Worm (Caenorhabditis elegans) whole organism, L2 larva: ENCODE data around the gene pno-1.
A peak's percentile ranks its signal among the peaks of the same experiment; 100 is the strongest.

ENCODE experiments used
- C34F6.9 ChIP-seq: fragments of 150-350 bp; optimal IDR thresholded peaks from 2 replicates; lab custom pipeline; 2014; ENCODE audit warnings: missing biosample characterization, missing genetic modification characterization
- R02D3.7 ChIP-seq: fragments of 150-350 bp; optimal IDR thresholded peaks from 2 replicates; lab custom pipeline; 2014; ENCODE audit warnings: missing biosample characterization, missing genetic modification characterization
- Y55F3AM.14 ChIP-seq: fragments of 200-800 bp; sonication (Bioruptor generic); optimal IDR thresholded peaks from 2 replicates; lab custom pipeline; 2018; ENCODE audit warnings: mild to moderate bottlenecking, missing genetic modification characterization, missing compliant biosample characterization
- alr-1 ChIP-seq: fragments of 150-350 bp; optimal IDR thresholded peaks from 2 replicates; lab custom pipeline; 2014; ENCODE audit warnings: missing biosample characterization, missing genetic modification characterization
- aly-2 ChIP-seq: fragments of 150-350 bp; optimal IDR thresholded peaks from 2 replicates; lab custom pipeline; 2014; ENCODE audit warnings: missing biosample characterization, missing genetic modification characterization
- blmp-1 ChIP-seq: sonication (generic microtip); optimal IDR thresholded peaks from 2 replicates; lab custom pipeline; 2017; ENCODE audit warnings: missing genetic modification characterization, mild to moderate bottlenecking, missing compliant biosample characterization, antibody characterized with exemption, moderate library complexity; ENCODE audit not compliant: insufficient read depth
- ceh-16 ChIP-seq: fragments of 150-350 bp; optimal IDR thresholded peaks from 2 replicates; lab custom pipeline; 2014; ENCODE audit warnings: missing biosample characterization, missing genetic modification characterization
- ceh-82 ChIP-seq: fragments of 150-350 bp; optimal IDR thresholded peaks from 2 replicates; lab custom pipeline; 2014; ENCODE audit warnings: missing biosample characterization, missing genetic modification characterization
- crh-2 ChIP-seq: sonication (generic microtip); optimal IDR thresholded peaks from 2 replicates; lab custom pipeline; 2017; ENCODE audit warnings: missing biosample characterization, missing genetic modification characterization
- dmd-4 ChIP-seq: sonication (generic microtip); optimal IDR thresholded peaks from 2 replicates; lab custom pipeline; 2017; ENCODE audit warnings: missing biosample characterization, missing genetic modification characterization
- egl-27 ChIP-seq: sonication (generic microtip); optimal IDR thresholded peaks from 3 replicates; lab custom pipeline; 2017; ENCODE audit warnings: missing biosample characterization, missing genetic modification reagents, missing genetic modification characterization
- elt-1 ChIP-seq: fragments of 150-350 bp; optimal IDR thresholded peaks from 2 replicates; lab custom pipeline; 2014; ENCODE audit warnings: missing biosample characterization, missing genetic modification characterization
- elt-3 ChIP-seq: sonication (generic microtip); optimal IDR thresholded peaks from 2 replicates; lab custom pipeline; 2017; ENCODE audit warnings: missing biosample characterization, missing genetic modification characterization
- fos-1 ChIP-seq: fragments of 150-350 bp; optimal IDR thresholded peaks from 2 replicates; lab custom pipeline; 2014; ENCODE audit warnings: missing biosample characterization, missing genetic modification characterization
- lsy-2 ChIP-seq, 2 experiments: fragments of 150-350 bp in 1 of 2; sonication (generic microtip) in 1 of 2; optimal IDR thresholded peaks; 2 replicates each; lab custom pipeline; 2014 to 2017; ENCODE audit warnings: missing biosample characterization in 2 of 2, missing genetic modification characterization in 2 of 2
- mbf-1 ChIP-seq: sonication (generic microtip); optimal IDR thresholded peaks from 2 replicates; lab custom pipeline; 2017; ENCODE audit warnings: missing biosample characterization, missing genetic modification characterization
- mdl-1 ChIP-seq, 2 experiments: fragments of 150-350 bp in 1 of 2; sonication (generic microtip) in 1 of 2; optimal IDR thresholded peaks; 2 replicates each; lab custom pipeline; 2017; ENCODE audit warnings: missing biosample characterization in 2 of 2, missing genetic modification characterization in 2 of 2
- nhr-10 ChIP-seq: sonication (generic microtip); optimal IDR thresholded peaks from 2 replicates; lab custom pipeline; 2017; ENCODE audit warnings: missing biosample characterization, missing genetic modification characterization
- nhr-11 ChIP-seq: fragments of 150-350 bp; optimal IDR thresholded peaks from 2 replicates; lab custom pipeline; 2014; ENCODE audit warnings: missing biosample characterization, missing genetic modification characterization
- nhr-12 ChIP-seq: fragments of 150-350 bp; optimal IDR thresholded peaks from 2 replicates; lab custom pipeline; 2014; ENCODE audit warnings: missing biosample characterization, missing genetic modification characterization
- nhr-129 ChIP-seq: fragments of 150-350 bp; optimal IDR thresholded peaks from 2 replicates; lab custom pipeline; 2014; ENCODE audit warnings: missing biosample characterization, missing genetic modification characterization
- nhr-21 ChIP-seq: fragments of 150-350 bp; optimal IDR thresholded peaks from 2 replicates; lab custom pipeline; 2014; ENCODE audit warnings: missing biosample characterization, missing genetic modification characterization
- nhr-23 ChIP-seq: fragments of 150-350 bp; optimal IDR thresholded peaks from 2 replicates; lab custom pipeline; 2014; ENCODE audit warnings: missing biosample characterization, missing genetic modification reagents, missing genetic modification characterization
- nhr-237 ChIP-seq: fragments of 150-350 bp; optimal IDR thresholded peaks from 2 replicates; lab custom pipeline; 2014; ENCODE audit warnings: missing biosample characterization, missing genetic modification characterization
- nhr-25 ChIP-seq: fragments of 150-350 bp; sonication (generic microtip); optimal IDR thresholded peaks from 3 replicates; lab custom pipeline; 2014; ENCODE audit warnings: missing biosample characterization, missing genetic modification characterization
- nhr-77 ChIP-seq: fragments of 150-350 bp; optimal IDR thresholded peaks from 2 replicates; lab custom pipeline; 2014; ENCODE audit warnings: missing biosample characterization, missing genetic modification characterization
- sma-9 ChIP-seq, 2 experiments: fragments of 150-350 bp in 1 of 2; sonication (generic microtip) in 1 of 2; optimal IDR thresholded peaks; 2 replicates each; lab custom pipeline; 2014 to 2016; ENCODE audit warnings: missing genetic modification characterization in 2 of 2, mild to moderate bottlenecking in 1 of 2, missing biosample characterization in 1 of 2, missing compliant biosample characterization in 1 of 2, missing genetic modification reagents in 1 of 2, moderate library complexity in 1 of 2
- unc-39 ChIP-seq: fragments of 150-350 bp; optimal IDR thresholded peaks from 2 replicates; lab custom pipeline; 2014; ENCODE audit warnings: missing biosample characterization, missing genetic modification characterization
- unc-55 ChIP-seq: fragments of 150-350 bp; sonication (generic microtip); optimal IDR thresholded peaks from 3 replicates; lab custom pipeline; 2014; ENCODE audit warnings: missing biosample characterization, missing genetic modification reagents, missing genetic modification characterization
- zag-1 ChIP-seq: fragments of 150-350 bp; optimal IDR thresholded peaks from 2 replicates; lab custom pipeline; 2014; ENCODE audit warnings: missing biosample characterization, missing genetic modification characterization
- ztf-1 ChIP-seq: fragments of 200-800 bp; sonication (Bioruptor generic); conservative IDR thresholded peaks from 2 replicates; pipeline ENCODE4 v1.3.6; 2022; ENCODE audit warnings: missing genetic modification characterization, missing compliant biosample characterization
- ztf-11 ChIP-seq: sonication (generic microtip); optimal IDR thresholded peaks from 2 replicates; lab custom pipeline; 2017; ENCODE audit warnings: missing biosample characterization, missing genetic modification characterization

The pno-1 gene

DNA sequence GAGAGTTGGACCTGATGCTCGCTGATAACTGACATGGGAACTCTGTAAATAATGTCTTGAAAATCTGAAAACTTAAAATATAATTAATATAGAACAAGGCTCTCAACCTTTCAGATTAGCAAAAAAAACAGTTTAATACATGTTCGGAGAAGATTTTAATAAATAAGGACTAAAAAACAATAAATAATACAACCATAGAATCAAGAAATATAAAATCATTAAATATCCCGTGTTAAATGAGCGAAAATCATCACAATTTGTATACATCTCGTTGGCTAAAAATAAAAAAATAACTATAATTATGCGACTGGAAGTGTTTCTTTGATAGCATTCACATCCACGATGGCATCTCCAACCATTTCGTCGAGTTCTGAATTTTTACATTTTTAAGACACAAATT lies 37.9 kb downstream of the pno-1 start, which contains the start of gene Y53C12A.10:
Gene Y53C12A.10, minus strand, starts transcription at position 101 of the 400 bp plus-strand sequence.
- TF ChIP-seq ztf-11 (no peak), nhr-11 (no peak), crh-2 (tag; lab: Kevin White, UChicago) (no peak), R02D3.7 (no peak), nhr-237 (tag; lab: Kevin White, UChicago) (no peak), C34F6.9 (tag; lab: Kevin White, UChicago) (no peak), nhr-10 (tag; lab: Kevin White, UChicago) (no peak), nhr-129 (tag; lab: Kevin White, UChicago) (no peak), mbf-1 (tag; lab: Kevin White, UChicago) (no peak), Y55F3AM.14 (GFP tag; lab: Kevin White, UChicago) (no peak), alr-1 (tag; lab: Kevin White, UChicago) (no peak), unc-39 (tag; lab: Kevin White, UChicago) (no peak), unc-55 (GFP tag; lab: Kevin White, UChicago) (no peak)

- TF ChIP-seq nhr-23 (tag; lab: Kevin White, UChicago) (no peak), dmd-4 (tag; lab: Kevin White, UChicago) (no peak), mdl-1 (tag; optimal IDR thresholded peaks at IDR 0.05; lab: Kevin White, UChicago) (no peak), zag-1 (tag; lab: Kevin White, UChicago) (no peak), elt-1 (tag; lab: Kevin White, UChicago) (no peak), R02D3.7 (no peak), nhr-12 (tag; lab: Kevin White, UChicago) (no peak), Y55F3AM.14 (GFP tag; lab: Kevin White, UChicago) (no peak), elt-3 (tag; lab: Kevin White, UChicago) (no peak), fos-1 (tag; lab: Kevin White, UChicago) (no peak), nhr-25 (tag; lab: Kevin White, UChicago) (no peak), crh-2 (tag; lab: Kevin White, UChicago) (no peak), alr-1 (tag; lab: Kevin White, UChicago) (no peak), unc-55 (GFP tag; lab: Kevin White, UChicago) (no peak), ceh-16 (tag; lab: Kevin White, UChicago) (no peak), nhr-77 (tag; lab: Kevin White, UChicago) (no peak)
These were observed 39.1 kb downstream of the pno-1 start, which contains the start of gene mop-25.2 for ce11 chrII:9703601-9704000. mop-25.2 (minus strand) TSS chrII:9703701.

- no peak for TF ChIP-seq ztf-1
These were observed 42.3 kb downstream of the pno-1 start, which contains the start of the genes Y53C12A.8 and Y53C12A.7 for ce11 chrII:9700363-9700762. Y53C12A.8 (minus strand) TSS chrII:9700463. Y53C12A.7 (plus strand) TSS chrII:9700543.

ce11 chrII:9695942-9696341 lies 46.7 kb downstream of the pno-1 start:
- TF ChIP-seq sma-9 (GFP tag; optimal IDR thresholded peaks at IDR 0.05; lab: Kevin White, UChicago) (peak; percentile 15), sma-9 (tag; optimal IDR thresholded peaks at IDR 0.05; lab: Kevin White, UChicago) (no peak), lsy-2 (tag; optimal IDR thresholded peaks at IDR 0.05; lab: Kevin White, UChicago) (peak in 1 of 2 experiments; percentile 30), egl-27 (no peak), zag-1 (tag; lab: Kevin White, UChicago) (peak; percentile 7), ceh-82 (no peak)

- TF ChIP-seq ceh-82 (no peak), nhr-21 (tag; lab: Kevin White, UChicago) (no peak), nhr-129 (tag; lab: Kevin White, UChicago) (no peak), alr-1 (tag; lab: Kevin White, UChicago) (no peak), fos-1 (tag; lab: Kevin White, UChicago) (no peak), blmp-1 (tag; lab: Kevin White, UChicago) (no peak), elt-3 (tag; lab: Kevin White, UChicago) (no peak), nhr-11 (no peak), nhr-23 (tag; lab: Kevin White, UChicago) (no peak), ceh-16 (tag; lab: Kevin White, UChicago) (no peak), nhr-10 (tag; lab: Kevin White, UChicago) (no peak), egl-27 (no peak), aly-2 (tag; lab: Kevin White, UChicago) (no peak), R02D3.7 (no peak), nhr-25 (tag; lab: Kevin White, UChicago) (no peak)
- TF ChIP-seq, all 48 proteins: peak for 0
These were observed 50.8 kb downstream of the pno-1 start, which contains the start of gene nlp-11 for ce11 chrII:9691839-9692238. nlp-11 (minus strand) TSS chrII:9691939.
